Worm (Caenorhabditis elegans) whole organism, L1 larva: ENCODE data around the gene F21C10.4.
A peak's percentile ranks its signal among the peaks of the same experiment; 100 is the strongest.

Experiments used
- lsy-2 ChIP-seq, 2 experiments: fragments of 150-350 bp; optimal IDR thresholded peaks; 2 replicates each; lab custom pipeline; 2014; ENCODE audit warnings: missing biosample characterization in 2 of 2, missing genetic modification characterization in 2 of 2
- nhr-12 ChIP-seq: sonication (generic microtip); optimal IDR thresholded peaks from 2 replicates; lab custom pipeline; 2017; ENCODE audit warnings: missing biosample characterization, missing genetic modification characterization
- nhr-28 ChIP-seq: fragments of 150-350 bp; optimal IDR thresholded peaks from 2 replicates; lab custom pipeline; 2014; ENCODE audit warnings: missing biosample characterization, missing genetic modification characterization
- nhr-76 ChIP-seq: sonication (generic microtip); optimal IDR thresholded peaks from 2 replicates; lab custom pipeline; 2017; ENCODE audit warnings: missing biosample characterization, missing genetic modification characterization
- snpc-4 ChIP-seq: fragments of 150-350 bp; optimal IDR thresholded peaks from 2 replicates; lab custom pipeline; 2014; ENCODE audit warnings: missing biosample characterization, missing genetic modification characterization
- unc-130 ChIP-seq: fragments of 150-350 bp; optimal IDR thresholded peaks from 2 replicates; lab custom pipeline; 2017; ENCODE audit warnings: missing biosample characterization, missing genetic modification characterization, inconsistent platforms
- unc-62 ChIP-seq: fragments of 150-350 bp; optimal IDR thresholded peaks from 2 replicates; lab custom pipeline; 2014; ENCODE audit warnings: missing biosample characterization, missing genetic modification reagents, missing genetic modification characterization
- unc-86 ChIP-seq: sonication (generic microtip); optimal IDR thresholded peaks from 2 replicates; lab custom pipeline; 2016; ENCODE audit warnings: missing genetic modification characterization, missing compliant biosample characterization

DNA sequence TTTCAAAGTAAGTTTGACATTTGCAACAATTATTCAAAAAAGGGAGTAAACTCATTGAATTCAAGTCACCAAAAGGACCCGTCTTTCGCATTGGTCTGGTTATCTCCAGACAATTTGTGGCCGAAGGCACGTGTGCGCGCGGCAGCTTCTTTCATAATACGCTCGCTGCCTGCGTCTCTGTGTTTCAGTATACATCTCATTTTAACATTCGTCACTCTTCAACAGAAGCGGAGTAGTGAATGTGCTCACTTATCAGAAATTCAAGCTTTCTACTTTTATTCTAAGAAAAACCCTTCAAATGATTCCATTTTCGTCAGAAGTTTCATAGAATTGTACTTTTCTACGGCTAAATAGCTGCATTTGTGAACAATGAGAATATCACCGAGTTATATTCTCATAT lies 2.1 kb downstream of the F21C10.4 start:
- TF ChIP-seq lsy-2 (tag; optimal IDR thresholded peaks at IDR 0.05; lab: Kevin White, UChicago) = peak in 1 of 2 experiments; percentile 61
- TF ChIP-seq unc-86 = peak; percentile 91
- TF ChIP-seq unc-62 (GFP tag; lab: Kevin White, UChicago) = no peak
- TF ChIP-seq unc-130 (tag; lab: Kevin White, UChicago) = no peak
- TF ChIP-seq nhr-28 (tag; lab: Kevin White, UChicago) = no peak
- peak; percentile 22 for TF ChIP-seq snpc-4 (tag; lab: Kevin White, UChicago)
- TF ChIP-seq nhr-12 (tag; lab: Kevin White, UChicago) = no peak
- no peak for TF ChIP-seq nhr-76 (tag; lab: Kevin White, UChicago)
